Worm (Caenorhabditis elegans) whole organism, late embryonic: ENCODE data around the gene slfl-5.

ENCODE experiments used
- C38D4.7 ChIP-seq: fragments of 200-800 bp; sonication (Bioruptor generic); optimal IDR thresholded peaks from 2 replicates; lab custom pipeline; 2018; ENCODE audit warnings: mild to moderate bottlenecking, missing genetic modification characterization, moderate library complexity, missing compliant biosample characterization
- ama-1 ChIP-seq: fragments of 150-350 bp; optimal IDR thresholded peaks from 2 replicates; lab custom pipeline; 2014
- ceh-48 ChIP-seq: sonication (generic microtip); optimal IDR thresholded peaks from 2 replicates; lab custom pipeline; 2016; ENCODE audit warnings: missing genetic modification characterization, inconsistent platforms, missing compliant biosample characterization
- elt-4 ChIP-seq: sonication (generic microtip); optimal IDR thresholded peaks from 2 replicates; lab custom pipeline; 2016; ENCODE audit warnings: missing genetic modification characterization, missing compliant biosample characterization
- hlh-30 ChIP-seq: sonication (generic microtip); optimal IDR thresholded peaks from 2 replicates; lab custom pipeline; 2017; ENCODE audit warnings: antibody characterized with exemption, missing genetic modification characterization, missing compliant biosample characterization; ENCODE audit not compliant: insufficient read depth
- nhr-11 ChIP-seq: fragments of 150-350 bp; optimal IDR thresholded peaks from 2 replicates; lab custom pipeline; 2014; ENCODE audit warnings: missing biosample characterization, missing genetic modification characterization
- pqm-1 ChIP-seq: sonication (generic microtip); optimal IDR thresholded peaks from 2 replicates; lab custom pipeline; 2016; ENCODE audit warnings: missing genetic modification characterization, missing compliant biosample characterization
- pros-1 ChIP-seq: fragments of 150-350 bp; optimal IDR thresholded peaks from 2 replicates; lab custom pipeline; 2014; ENCODE audit warnings: missing biosample characterization, missing genetic modification reagents, missing genetic modification characterization
- sox-4 ChIP-seq: sonication (generic microtip); optimal IDR thresholded peaks from 2 replicates; lab custom pipeline; 2017; ENCODE audit warnings: mild to moderate bottlenecking, missing genetic modification characterization, inconsistent platforms, missing compliant biosample characterization
- syd-9 ChIP-seq: sonication (generic microtip); optimal IDR thresholded peaks from 2 replicates; lab custom pipeline; 2016; ENCODE audit warnings: mild to moderate bottlenecking, missing genetic modification characterization, moderate library complexity, missing compliant biosample characterization

DNA sequence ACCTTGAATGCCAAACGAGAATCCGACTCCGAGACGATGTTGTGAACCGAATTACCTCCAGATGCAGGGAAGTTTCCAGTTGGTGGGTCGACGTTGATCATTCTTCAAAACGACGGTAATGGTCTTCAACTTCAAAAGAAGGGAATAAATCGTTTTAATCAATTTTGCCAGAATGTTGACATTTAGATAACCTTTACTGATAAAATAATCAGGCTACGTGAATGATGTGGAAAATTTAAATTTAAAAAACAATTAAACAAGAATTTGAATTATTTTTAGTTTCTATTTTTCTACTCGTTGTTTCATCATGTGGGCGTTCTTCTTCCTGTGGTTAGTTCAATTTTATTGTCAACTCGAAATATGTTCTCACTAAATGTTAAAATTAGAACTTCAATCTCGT is 18.9 kb upstream of the slfl-5 start, which contains the start of gene ssp-35:
- no peak for TF ChIP-seq elt-4
- no peak for TF ChIP-seq pqm-1 (tag; lab: Kevin White, UChicago)
- TF ChIP-seq ceh-48 (tag; lab: Kevin White, UChicago) = no peak
- TF ChIP-seq nhr-11 (tag; lab: Kevin White, UChicago) = no peak
- TF ChIP-seq ama-1 (lab: Kevin White, UChicago) = no peak
- no peak for TF ChIP-seq syd-9 (tag; lab: Kevin White, UChicago)
- TF ChIP-seq hlh-30 (tag; lab: Kevin White, UChicago) = no peak
- no peak for TF ChIP-seq C38D4.7 (GFP tag; lab: Kevin White, UChicago)
- no peak for TF ChIP-seq pros-1 (tag; lab: Kevin White, UChicago)
- no peak for TF ChIP-seq sox-4 (tag; lab: Kevin White, UChicago)
